Worm (Caenorhabditis elegans) whole organism, young adult: ENCODE results near the gene K01A6.6.

ENCODE experiments used
- B0336.3 ChIP-seq: fragments of 200-800 bp; sonication (Bioruptor generic); IDR thresholded peaks from 2 replicates; pipeline ENCODE4 v1.3.6; 2022; ENCODE audit warnings: missing genetic modification characterization, missing compliant biosample characterization
- C17E4.6 ChIP-seq: fragments of 200-800 bp; sonication (Bioruptor generic); IDR thresholded peaks from 2 replicates; pipeline ENCODE4 v1.3.6; 2022; ENCODE audit warnings: missing genetic modification reagents, missing genetic modification characterization, missing compliant biosample characterization
- D2030.7 ChIP-seq: fragments of 200-800 bp; sonication (Bioruptor generic); IDR thresholded peaks from 2 replicates; pipeline ENCODE4 v1.3.6; 2022; ENCODE audit warnings: missing genetic modification reagents, missing genetic modification characterization, missing compliant biosample characterization
- F10E7.11 ChIP-seq: sonication (generic microtip); optimal IDR thresholded peaks from 2 replicates; lab custom pipeline; 2017; ENCODE audit warnings: mild to moderate bottlenecking, missing genetic modification characterization, moderate library complexity, missing compliant biosample characterization
- F33H1.4 ChIP-seq: fragments of 200-800 bp; sonication (Bioruptor generic); IDR thresholded peaks from 2 replicates; pipeline ENCODE4 v1.3.6; 2022; ENCODE audit warnings: missing genetic modification reagents, missing genetic modification characterization, missing compliant biosample characterization
- F49E8.2 ChIP-seq: sonication (generic microtip); optimal IDR thresholded peaks from 3 replicates; lab custom pipeline; 2017; ENCODE audit warnings: missing genetic modification characterization, mild to moderate bottlenecking, missing compliant biosample characterization, antibody characterized with exemption, moderate library complexity; ENCODE audit not compliant: insufficient read depth
- F57A8.1 ChIP-seq: fragments of 200-800 bp; sonication (Bioruptor generic); optimal IDR thresholded peaks from 2 replicates; lab custom pipeline; 2018; ENCODE audit warnings: mild to moderate bottlenecking, missing genetic modification characterization, moderate library complexity, missing compliant biosample characterization
- K12H6.12 ChIP-seq: fragments of 200-800 bp; sonication (Bioruptor generic); optimal IDR thresholded peaks from 2 replicates; lab custom pipeline; 2018; ENCODE audit warnings: mild to moderate bottlenecking, missing genetic modification characterization, missing compliant biosample characterization
- T26A5.8 ChIP-seq: sonication (generic microtip); optimal IDR thresholded peaks from 2 replicates; lab custom pipeline; 2016; ENCODE audit warnings: missing genetic modification characterization, missing compliant biosample characterization
- Y95B8A.8 ChIP-seq: fragments of 200-800 bp; sonication (Bioruptor generic); IDR thresholded peaks from 2 replicates; pipeline ENCODE4 v1.3.6; 2022; ENCODE audit warnings: missing genetic modification reagents, missing genetic modification characterization, missing compliant biosample characterization
- ZK185.1 ChIP-seq: sonication (generic microtip); optimal IDR thresholded peaks from 2 replicates; lab custom pipeline; 2016; ENCODE audit warnings: mild to moderate bottlenecking, missing genetic modification characterization, missing compliant biosample characterization; ENCODE audit not compliant: poor library complexity, severe bottlenecking
- atf-7 ChIP-seq: sonication (generic microtip); optimal IDR thresholded peaks from 2 replicates; lab custom pipeline; 2017; ENCODE audit warnings: mild to moderate bottlenecking, missing genetic modification characterization, missing compliant biosample characterization
- athp-1 ChIP-seq: sonication (generic microtip); optimal IDR thresholded peaks from 2 replicates; lab custom pipeline; 2017; ENCODE audit warnings: mild to moderate bottlenecking, missing genetic modification characterization, missing compliant biosample characterization
- attf-5 ChIP-seq: fragments of 200-800 bp; sonication (Bioruptor generic); optimal IDR thresholded peaks from 2 replicates; lab custom pipeline; 2018; ENCODE audit warnings: mild to moderate bottlenecking, missing genetic modification characterization, missing compliant biosample characterization
- ccch-3 ChIP-seq: fragments of 200-800 bp; sonication (Bioruptor generic); optimal IDR thresholded peaks from 2 replicates; lab custom pipeline; 2018; ENCODE audit warnings: mild to moderate bottlenecking, missing genetic modification characterization, missing compliant biosample characterization
- dox-1 ChIP-seq: fragments of 200-800 bp; sonication (Bioruptor generic); IDR thresholded peaks from 2 replicates; pipeline ENCODE4 v1.3.6; 2022; ENCODE audit warnings: missing genetic modification reagents, missing genetic modification characterization, missing compliant biosample characterization
- egl-44 ChIP-seq: fragments of 200-800 bp; sonication (Bioruptor generic); IDR thresholded peaks from 2 replicates; pipeline ENCODE4 v1.3.6; 2022; ENCODE audit warnings: missing genetic modification reagents, missing genetic modification characterization, missing compliant biosample characterization
- ets-4 ChIP-seq: fragments of 200-800 bp; sonication (Bioruptor generic); optimal IDR thresholded peaks from 2 replicates; lab custom pipeline; 2018; ENCODE audit warnings: mild to moderate bottlenecking, missing genetic modification characterization, missing compliant biosample characterization
- hmg-20 ChIP-seq: fragments of 200-800 bp; sonication (Bioruptor generic); IDR thresholded peaks from 2 replicates; pipeline ENCODE4 v1.3.6; 2022; ENCODE audit warnings: missing genetic modification reagents, missing genetic modification characterization, missing compliant biosample characterization
- lag-1 ChIP-seq: fragments of 200-800 bp; sonication (Bioruptor generic); IDR thresholded peaks from 2 replicates; pipeline ENCODE4 v1.3.6; 2022; ENCODE audit warnings: missing genetic modification reagents, missing genetic modification characterization, missing compliant biosample characterization
- let-607 ChIP-seq, 2 experiments: fragments of 200-800 bp in 1 of 2; sonication (Bioruptor generic) in 1 of 2; sonication (generic microtip) in 1 of 2; optimal IDR thresholded peaks; 2 replicates each; lab custom pipeline; 2016 to 2018; ENCODE audit warnings: mild to moderate bottlenecking in 2 of 2, missing compliant biosample characterization in 2 of 2, missing genetic modification characterization in 2 of 2, moderate library complexity in 2 of 2, missing genotype in 1 of 2
- lin-54 ChIP-seq: fragments of 200-800 bp; sonication (Bioruptor generic); optimal IDR thresholded peaks from 2 replicates; lab custom pipeline; 2018; ENCODE audit warnings: mild to moderate bottlenecking, missing genetic modification characterization, missing compliant biosample characterization
- madf-8 ChIP-seq: fragments of 200-800 bp; sonication (Bioruptor generic); conservative IDR thresholded peaks from 2 replicates; pipeline ENCODE4 v1.3.6; 2022; ENCODE audit warnings: missing genetic modification reagents, missing genetic modification characterization, missing compliant biosample characterization
- mcd-1 ChIP-seq: fragments of 200-800 bp; sonication (Bioruptor generic); IDR thresholded peaks from 2 replicates; pipeline ENCODE4 v1.3.6; 2022; ENCODE audit warnings: missing genetic modification reagents, missing genetic modification characterization, missing compliant biosample characterization
- mel-28 ChIP-seq: sonication (generic microtip); optimal IDR thresholded peaks from 2 replicates; lab custom pipeline; 2016; ENCODE audit warnings: borderline replicate concordance, mild to moderate bottlenecking, missing genetic modification characterization, missing compliant biosample characterization
- nfya-1 ChIP-seq: sonication (generic microtip); optimal IDR thresholded peaks from 2 replicates; lab custom pipeline; 2017; ENCODE audit warnings: antibody characterized with exemption, missing compliant biosample characterization, missing genetic modification characterization, borderline replicate concordance; ENCODE audit not compliant: insufficient read depth
- nhr-179 ChIP-seq: sonication (generic microtip); optimal IDR thresholded peaks from 2 replicates; lab custom pipeline; 2016; ENCODE audit warnings: mild to moderate bottlenecking, missing genetic modification characterization, missing compliant biosample characterization
- nhr-90 ChIP-seq: sonication (generic microtip); optimal IDR thresholded peaks from 2 replicates; lab custom pipeline; 2016; ENCODE audit warnings: missing genotype, mild to moderate bottlenecking, missing genetic modification characterization, missing compliant biosample characterization
- rec-8 ChIP-seq, 2 experiments: sonication (generic microtip); optimal IDR thresholded peaks; 2 replicates each; lab custom pipeline; 2016; ENCODE audit warnings: mild to moderate bottlenecking in 2 of 2, missing genetic modification characterization in 2 of 2, missing genetic modification reagents in 2 of 2, missing genotype in 2 of 2, missing biosample characterization in 1 of 2, missing compliant biosample characterization in 1 of 2, moderate library complexity in 1 of 2
- repo-1 ChIP-seq: sonication (generic microtip); optimal IDR thresholded peaks from 2 replicates; lab custom pipeline; 2017; ENCODE audit warnings: mild to moderate bottlenecking, missing genetic modification characterization, missing compliant biosample characterization
- rpc-1 ChIP-seq, 2 experiments: fragments of 150-350 bp in 1 of 2; sonication (generic microtip) in 1 of 2; optimal IDR thresholded peaks; 2 replicates each; lab custom pipeline; 2014 to 2018; ENCODE audit warnings: missing biosample characterization in 1 of 2, missing genetic modification characterization in 1 of 2, missing genetic modification reagents in 1 of 2, missing genotype in 1 of 2
- sdz-38 ChIP-seq: sonication (generic microtip); optimal IDR thresholded peaks from 2 replicates; lab custom pipeline; 2016; ENCODE audit warnings: missing genotype, missing genetic modification characterization, missing compliant biosample characterization
- snpc-1.1 ChIP-seq: sonication (generic microtip); optimal IDR thresholded peaks from 2 replicates; lab custom pipeline; 2017; ENCODE audit warnings: missing genetic modification characterization, mild to moderate bottlenecking, missing compliant biosample characterization, antibody characterized with exemption, moderate library complexity, missing genotype, missing genetic modification reagents; ENCODE audit not compliant: insufficient read depth
- snpc-4 ChIP-seq, 5 experiments: fragments of 150-350 bp in 1 of 5; sonication (generic microtip) in 4 of 5; optimal IDR thresholded peaks; 2 replicates each; lab custom pipeline; 2014 to 2018; ENCODE audit warnings: missing genetic modification characterization in 5 of 5, missing biosample characterization in 3 of 5, antibody characterized with exemption in 2 of 5, mild to moderate bottlenecking in 2 of 5, missing compliant biosample characterization in 2 of 5, missing genotype in 2 of 5, moderate library complexity in 2 of 5, missing genetic modification reagents in 1 of 5
- tbp1 ChIP-seq: fragments of 200-800 bp; sonication (Bioruptor generic); optimal IDR thresholded peaks from 2 replicates; lab custom pipeline; 2018; ENCODE audit warnings: mild to moderate bottlenecking, missing genetic modification characterization, missing compliant biosample characterization
- tlf-1 ChIP-seq: fragments of 200-800 bp; sonication (Bioruptor generic); optimal IDR thresholded peaks from 2 replicates; lab custom pipeline; 2018; ENCODE audit warnings: mild to moderate bottlenecking, missing genetic modification characterization, missing compliant biosample characterization
- unc-62 ChIP-seq: fragments of 150-350 bp; optimal IDR thresholded peaks from 2 replicates; lab custom pipeline; 2014; ENCODE audit warnings: missing biosample characterization, missing genetic modification reagents, missing genetic modification characterization
- ztf-25 ChIP-seq: fragments of 200-800 bp; sonication (Bioruptor generic); IDR thresholded peaks from 2 replicates; pipeline ENCODE4 v1.3.6; 2022; ENCODE audit warnings: missing genetic modification reagents, missing genetic modification characterization, missing compliant biosample characterization
- ztf-3 ChIP-seq: fragments of 200-800 bp; sonication (Bioruptor generic); optimal IDR thresholded peaks from 2 replicates; lab custom pipeline; 2018; ENCODE audit warnings: mild to moderate bottlenecking, missing genetic modification characterization, missing compliant biosample characterization

The K01A6.6 gene

DNA sequence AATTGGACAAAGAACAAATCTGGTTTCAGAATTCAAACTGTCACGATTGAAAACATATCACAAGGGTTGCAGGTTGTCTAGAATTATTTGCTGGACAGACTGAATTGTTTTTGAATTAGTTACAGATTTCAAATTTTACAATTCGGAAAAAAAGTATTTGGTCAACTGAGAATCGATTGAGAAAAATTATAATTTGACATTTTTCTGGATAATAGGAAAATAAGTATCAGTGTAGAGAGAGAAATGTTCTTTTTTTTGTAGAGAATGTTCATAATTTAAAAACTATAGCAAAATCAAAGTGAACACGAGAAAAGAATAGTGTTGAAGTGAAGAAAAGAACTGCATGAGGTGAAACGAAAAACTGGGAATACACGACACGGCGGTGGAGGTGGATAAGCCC is 34.4 kb upstream of the K01A6.6 start, which contains the start of gene dpy-20:
TSS of gene dpy-20 (minus strand) at position 101 of the 400 bp plus-strand sequence.
- TF ChIP-seq madf-8 (GFP tag; lab: Robert Waterston, UW) (no peak), nhr-90 (no peak), dox-1 (GFP tag; lab: Robert Waterston, UW) (no peak), B0336.3 (GFP tag; lab: Robert Waterston, UW) (no peak), snpc-1.1 (tag; lab: Kevin White, UChicago) (no peak), mel-28 (tag; lab: Kevin White, UChicago) (no peak), mcd-1 (no peak), ets-4 (GFP tag; lab: Kevin White, UChicago) (no peak), nfya-1 (no peak), rpc-1 (optimal IDR thresholded peaks at IDR 0.05; lab: Kevin White, UChicago) (no peak), rpc-1 (tag; optimal IDR thresholded peaks at IDR 0.05; lab: Kevin White, UChicago) (no peak), repo-1 (tag; lab: Kevin White, UChicago) (no peak), hmg-20 (no peak), C17E4.6 (GFP tag; lab: Robert Waterston, UW) (no peak), ztf-25 (GFP tag; lab: Robert Waterston, UW) (no peak), lag-1 (GFP tag; lab: Robert Waterston, UW) (no peak), F49E8.2 (tag; lab: Kevin White, UChicago) (no peak), tlf-1 (no peak)

DNA sequence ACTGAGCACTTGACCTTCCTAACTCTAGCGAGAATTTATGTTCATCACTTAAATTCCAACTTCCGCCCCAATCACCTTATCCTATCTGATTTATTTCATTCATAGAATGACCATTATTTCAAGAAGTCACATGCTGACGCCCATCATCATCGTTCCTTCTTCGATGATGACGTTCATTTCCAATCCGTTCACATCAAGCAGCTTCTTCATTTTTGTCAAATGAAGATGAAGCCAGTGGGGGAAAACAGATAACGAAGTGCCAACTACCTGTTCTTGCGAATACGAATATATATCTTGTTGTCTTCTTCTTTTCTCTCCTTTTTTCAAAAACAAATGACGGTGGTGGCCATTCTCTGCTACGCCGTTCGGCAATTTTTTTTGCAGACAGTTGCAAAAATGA is 33.2 kb upstream of the K01A6.6 start:
- no peak for TF ChIP-seq F10E7.11 (tag; lab: Kevin White, UChicago)
- no peak for TF ChIP-seq sdz-38
- no peak for TF ChIP-seq F57A8.1 (GFP tag; lab: Kevin White, UChicago)
- TF ChIP-seq mcd-1, result no peak
- no peak for TF ChIP-seq athp-1 (tag; lab: Kevin White, UChicago)
- no peak for TF ChIP-seq ztf-3 (GFP tag; lab: Kevin White, UChicago)
- no peak for TF ChIP-seq ets-4 (GFP tag; lab: Kevin White, UChicago)
- TF ChIP-seq atf-7 (tag; lab: Kevin White, UChicago), result no peak
- TF ChIP-seq ZK185.1 (tag; lab: Kevin White, UChicago), result no peak
- TF ChIP-seq ccch-3 (GFP tag; lab: Kevin White, UChicago), result no peak
- TF ChIP-seq attf-5 (GFP tag; lab: Kevin White, UChicago), result no peak
- no peak for TF ChIP-seq nhr-179
- no peak for TF ChIP-seq unc-62 (GFP tag; lab: Kevin White, UChicago)
- no peak for TF ChIP-seq Y95B8A.8 (GFP tag; lab: Robert Waterston, UW)
- no peak for TF ChIP-seq let-607 (tag; optimal IDR thresholded peaks at IDR 0.05; lab: Kevin White, UChicago)
- no peak for TF ChIP-seq T26A5.8

DNA sequence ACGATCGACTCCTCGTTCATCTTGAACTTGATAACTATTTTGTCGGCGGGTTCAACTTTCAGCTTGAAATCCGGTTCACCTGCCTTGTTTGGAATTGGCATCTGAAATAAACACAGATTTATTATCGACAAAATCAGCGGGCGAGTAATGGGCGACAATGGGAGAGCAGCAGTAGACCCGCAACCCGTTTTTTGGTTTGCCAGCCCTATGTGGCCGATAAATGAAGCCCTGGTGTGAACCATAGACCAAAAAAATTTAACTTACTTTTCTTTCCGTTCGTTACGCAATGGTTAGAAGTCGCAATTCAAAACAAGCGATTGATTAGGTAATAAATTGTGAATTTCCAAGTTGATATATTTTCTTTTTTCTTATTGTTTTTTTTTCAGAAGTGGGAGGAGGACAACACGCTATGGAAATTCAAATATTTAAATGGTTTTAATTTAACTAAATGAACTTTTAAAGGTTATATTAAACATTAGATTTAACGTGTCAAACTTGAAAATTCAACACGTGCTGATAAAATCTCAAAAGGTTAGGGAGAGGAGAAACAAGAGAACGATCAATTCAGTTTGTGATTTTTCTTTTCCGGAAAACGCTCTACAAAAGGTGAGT is 31.3 kb upstream of the K01A6.6 start, which contains the start of the genes T22B3.3 and alg-3:
TSS of gene T22B3.3 (minus strand) at position 101 of the 612 bp plus-strand sequence.
TSS of gene alg-3 (plus strand) at position 562 of the 612 bp plus-strand sequence.
- TF ChIP-seq C17E4.6 (GFP tag; lab: Robert Waterston, UW) (no peak), D2030.7 (GFP tag; lab: Robert Waterston, UW) (no peak), tbp1 (GFP tag; lab: Kevin White, UChicago) (no peak), F33H1.4 (GFP tag; lab: Robert Waterston, UW) (no peak), snpc-4 (GFP tag; optimal IDR thresholded peaks at IDR 0.05; lab: Kevin White, UChicago) (no peak), snpc-4 (tag; optimal IDR thresholded peaks at IDR 0.05; lab: Kevin White, UChicago) (no peak), Y95B8A.8 (GFP tag; lab: Robert Waterston, UW) (no peak), K12H6.12 (tag; lab: Kevin White, UChicago) (no peak), lin-54 (GFP tag; lab: Kevin White, UChicago) (no peak), egl-44 (no peak), rec-8 (tag; optimal IDR thresholded peaks at IDR 0.05; lab: Kevin White, UChicago) (no peak)
